Fruit fly (Drosophila melanogaster) whole organism, embryonic: ENCODE results near the gene CG13385.
A peak's percentile ranks its signal among the peaks of the same experiment; 100 is the strongest.

Source experiments
- Ada2b ChIP-seq: fragments of 200-800 bp; sonication (Bioruptor generic); IDR thresholded peaks from 2 replicates; pipeline ENCODE4 v1.3.6; 2022; ENCODE audit warnings: missing biosample characterization, missing genetic modification characterization
- B-H2 ChIP-seq: fragments of 200-800 bp; sonication (Bioruptor generic); optimal IDR thresholded peaks from 2 replicates; lab custom pipeline; 2018; ENCODE audit warnings: missing biosample characterization, mild to moderate bottlenecking, missing genetic modification characterization
- BtbVII ChIP-seq: fragments of 200-800 bp; sonication (Bioruptor generic); optimal IDR thresholded peaks from 3 replicates; lab custom pipeline; 2017; ENCODE audit warnings: missing biosample characterization, mild to moderate bottlenecking, missing genetic modification characterization
- CG10654 ChIP-seq: fragments of 200-800 bp; sonication (Bioruptor generic); optimal IDR thresholded peaks from 2 replicates; lab custom pipeline; 2016; ENCODE audit warnings: missing biosample characterization, missing genetic modification characterization
- CG12299 ChIP-seq: fragments of 200-800 bp; sonication (Bioruptor generic); optimal IDR thresholded peaks from 2 replicates; lab custom pipeline; 2018; ENCODE audit warnings: missing biosample characterization, mild to moderate bottlenecking, missing genetic modification characterization
- CG1233 ChIP-seq: fragments of 200-800 bp; sonication (Bioruptor generic); optimal IDR thresholded peaks from 4 replicates; lab custom pipeline; 2018; ENCODE audit warnings: missing biosample characterization, mild to moderate bottlenecking, missing genetic modification characterization
- CG13296 ChIP-seq: fragments of 200-800 bp; sonication (Bioruptor generic); optimal IDR thresholded peaks from 3 replicates; lab custom pipeline; 2018; ENCODE audit warnings: missing biosample characterization, mild to moderate bottlenecking, missing genetic modification characterization
- CG14014 ChIP-seq: fragments of 200-800 bp; sonication (Bioruptor generic); IDR thresholded peaks from 2 replicates; pipeline ENCODE4 v1.3.6; 2022; ENCODE audit warnings: missing biosample characterization, missing genetic modification characterization
- CG15011 ChIP-seq: fragments of 200-800 bp; sonication (Bioruptor generic); optimal IDR thresholded peaks from 3 replicates; lab custom pipeline; 2018; ENCODE audit warnings: missing biosample characterization, mild to moderate bottlenecking, missing genetic modification characterization
- CG15073 ChIP-seq: fragments of 200-800 bp; sonication (Bioruptor generic); optimal IDR thresholded peaks from 2 replicates; lab custom pipeline; 2016; ENCODE audit warnings: missing biosample characterization, missing genetic modification characterization
- CG17802 ChIP-seq: fragments of 200-800 bp; sonication (Bioruptor generic); optimal IDR thresholded peaks from 2 replicates; lab custom pipeline; 2018; ENCODE audit warnings: missing biosample characterization, mild to moderate bottlenecking, missing genetic modification characterization, moderate library complexity
- CG17829 ChIP-seq: fragments of 200-800 bp; optimal IDR thresholded peaks from 2 replicates; lab custom pipeline; 2019; ENCODE audit warnings: missing biosample characterization, mild to moderate bottlenecking, missing genetic modification characterization, moderate library complexity
- CG17912 ChIP-seq: fragments of 200-800 bp; sonication (Bioruptor generic); optimal IDR thresholded peaks from 2 replicates; lab custom pipeline; 2018; ENCODE audit warnings: missing biosample characterization, mild to moderate bottlenecking, missing genetic modification characterization
- CG2199 ChIP-seq: fragments of 200-800 bp; sonication (Bioruptor generic); IDR thresholded peaks from 3 replicates; pipeline ENCODE4 v1.3.6; 2022; ENCODE audit warnings: missing biosample characterization, missing genetic modification characterization
- CG2875 ChIP-seq: fragments of 200-800 bp; sonication (Bioruptor generic); optimal IDR thresholded peaks from 2 replicates; lab custom pipeline; 2017; ENCODE audit warnings: missing biosample characterization, mild to moderate bottlenecking, missing genetic modification characterization, missing genetic modification reagents
- CG31224 ChIP-seq: fragments of 200-800 bp; sonication (Bioruptor generic); IDR thresholded peaks from 2 replicates; pipeline ENCODE4 v1.3.6; 2022; ENCODE audit warnings: missing biosample characterization, missing genetic modification characterization
- CG32772 ChIP-seq: fragments of 200-800 bp; sonication (Bioruptor generic); IDR thresholded peaks from 2 replicates; pipeline ENCODE4 v1.3.6; 2022; ENCODE audit warnings: missing biosample characterization, missing genetic modification characterization
- CG33557 ChIP-seq: fragments of 200-800 bp; sonication (Bioruptor generic); optimal IDR thresholded peaks from 2 replicates; lab custom pipeline; 2019; ENCODE audit warnings: missing biosample characterization, mild to moderate bottlenecking, missing genetic modification characterization, moderate library complexity
- CG34422 ChIP-seq: fragments of 200-800 bp; sonication (Bioruptor generic); IDR thresholded peaks from 3 replicates; pipeline ENCODE4 v1.3.6; 2022; ENCODE audit warnings: missing biosample characterization, missing genetic modification characterization
- CG6854 ChIP-seq: fragments of 200-800 bp; sonication (Bioruptor generic); optimal IDR thresholded peaks from 3 replicates; lab custom pipeline; 2017; ENCODE audit warnings: missing biosample characterization, mild to moderate bottlenecking, missing genetic modification characterization
- CG7963 ChIP-seq: fragments of 200-800 bp; sonication (Bioruptor generic); IDR thresholded peaks from 3 replicates; pipeline ENCODE4 v1.3.6; 2022; ENCODE audit warnings: missing biosample characterization, missing genetic modification characterization; ENCODE audit not compliant: partially characterized antibody
- CG8478 ChIP-seq: fragments of >200 bp; optimal IDR thresholded peaks from 2 replicates; lab custom pipeline; 2018
- CG8944 ChIP-seq: fragments of 200-800 bp; sonication (Bioruptor generic); optimal IDR thresholded peaks from 3 replicates; lab custom pipeline; 2016; ENCODE audit warnings: missing biosample characterization, missing genetic modification characterization
- CTCF ChIP-seq: fragments of 200-800 bp; sonication (Bioruptor generic); optimal IDR thresholded peaks from 2 replicates; lab custom pipeline; 2017; ENCODE audit warnings: missing biosample characterization, mild to moderate bottlenecking, missing genetic modification characterization, moderate library complexity
- Doc2 ChIP-seq: fragments of 200-800 bp; sonication (Bioruptor generic); IDR thresholded peaks from 2 replicates; pipeline ENCODE4 v1.3.6; 2022; ENCODE audit warnings: missing biosample characterization, missing genetic modification characterization
- Dp ChIP-seq: fragments of 200-800 bp; sonication (Bioruptor generic); optimal IDR thresholded peaks from 2 replicates; lab custom pipeline; 2018; ENCODE audit warnings: missing biosample characterization, mild to moderate bottlenecking, missing genetic modification characterization, moderate library complexity
- Eip74EF ChIP-seq, 2 experiments: fragments of 200-800 bp in 1 of 2; fragments of >200 bp in 1 of 2; sonication (Bioruptor generic) in 1 of 2; optimal IDR thresholded peaks; 2 replicates each; lab custom pipeline; 2017 to 2019; ENCODE audit warnings: missing biosample characterization in 2 of 2, missing genetic modification characterization in 2 of 2, mild to moderate bottlenecking in 1 of 2, moderate library complexity in 1 of 2
- GATAe ChIP-seq: fragments of 200-800 bp; sonication (Bioruptor generic); conservative IDR thresholded peaks from 2 replicates; pipeline ENCODE4 v1.3.6; 2022; ENCODE audit warnings: missing biosample characterization, missing genetic modification characterization
- HHEX ChIP-seq: fragments of 200-800 bp; sonication (Bioruptor generic); optimal IDR thresholded peaks from 3 replicates; lab custom pipeline; 2017; ENCODE audit warnings: missing biosample characterization, mild to moderate bottlenecking, missing genetic modification characterization, missing genetic modification reagents
- Nf-YA ChIP-seq: fragments of 200-800 bp; sonication (Bioruptor generic); IDR thresholded peaks from 2 replicates; pipeline ENCODE4 v1.3.6; 2022; ENCODE audit warnings: missing biosample characterization, missing genetic modification characterization
- Opbp ChIP-seq: fragments of 200-800 bp; sonication (Bioruptor generic); IDR thresholded peaks from 3 replicates; pipeline ENCODE4 v1.3.6; 2022; ENCODE audit warnings: missing biosample characterization, missing genetic modification characterization; ENCODE audit not compliant: partially characterized antibody
- PHDP ChIP-seq: fragments of 200-800 bp; sonication (Bioruptor generic); optimal IDR thresholded peaks from 3 replicates; lab custom pipeline; 2018; ENCODE audit warnings: missing biosample characterization, mild to moderate bottlenecking, missing genetic modification characterization, moderate library complexity
- Scr ChIP-seq: fragments of 200-800 bp; sonication (Bioruptor generic); IDR thresholded peaks from 2 replicates; pipeline ENCODE4 v1.3.6; 2022; ENCODE audit warnings: missing biosample characterization, missing genetic modification characterization; ENCODE audit not compliant: partially characterized antibody
- Sin3A ChIP-seq: fragments of >200 bp; optimal IDR thresholded peaks from 2 replicates; lab custom pipeline; 2018
- Stat92E ChIP-seq, 3 experiments: fragments of >200 bp in 2 of 3; fragments of 200-800 bp in 1 of 3; sonication (Bioruptor generic) in 1 of 3; optimal IDR thresholded peaks; 2 replicates each; lab custom pipeline; 2017 to 2019; ENCODE audit warnings: missing biosample characterization in 3 of 3, missing genetic modification characterization in 3 of 3, mild to moderate bottlenecking in 1 of 3, moderate library complexity in 1 of 3
- YL-1 ChIP-seq: fragments of 200-800 bp; sonication (Bioruptor generic); optimal IDR thresholded peaks from 3 replicates; lab custom pipeline; 2017; ENCODE audit warnings: missing biosample characterization, mild to moderate bottlenecking, missing genetic modification characterization
- amos ChIP-seq: fragments of 200-800 bp; sonication (Bioruptor generic); IDR thresholded peaks from 2 replicates; pipeline ENCODE4 v1.3.6; 2022; ENCODE audit warnings: missing biosample characterization, missing genetic modification characterization; ENCODE audit not compliant: partially characterized antibody
- br ChIP-seq: fragments of >200 bp; optimal IDR thresholded peaks from 2 replicates; lab custom pipeline; 2017
- chif ChIP-seq, 2 experiments: fragments of 200-800 bp; sonication (Bioruptor generic); optimal IDR thresholded peaks; 3 replicates each; lab custom pipeline; 2016; ENCODE audit warnings: missing biosample characterization in 2 of 2, missing genetic modification characterization in 2 of 2
- disco-r ChIP-seq: fragments of 200-800 bp; sonication (Bioruptor generic); optimal IDR thresholded peaks from 2 replicates; lab custom pipeline; 2016; ENCODE audit warnings: missing biosample characterization, missing genetic modification characterization
- dm ChIP-seq: fragments of 200-800 bp; sonication (Bioruptor generic); optimal IDR thresholded peaks from 3 replicates; lab custom pipeline; 2016; ENCODE audit warnings: missing biosample characterization, missing genetic modification characterization
- dpn ChIP-seq, 2 experiments: fragments of 200-800 bp; sonication (Bioruptor generic); optimal IDR thresholded peaks; 3 replicates each; lab custom pipeline; 2016; ENCODE audit warnings: missing biosample characterization in 2 of 2, missing genetic modification characterization in 2 of 2
- gce ChIP-seq: fragments of 200-800 bp; sonication (Bioruptor generic); IDR thresholded peaks from 3 replicates; pipeline ENCODE4 v1.3.6; 2022; ENCODE audit warnings: missing biosample characterization, missing genetic modification characterization
- gt ChIP-seq: fragments of 200-800 bp; sonication (Bioruptor generic); IDR thresholded peaks from 2 replicates; pipeline ENCODE4 v1.3.6; 2022; ENCODE audit warnings: missing biosample characterization, missing genetic modification characterization
- ken ChIP-seq: fragments of 200-800 bp; sonication (Bioruptor generic); IDR thresholded peaks from 3 replicates; pipeline ENCODE4 v1.3.6; 2022; ENCODE audit warnings: missing biosample characterization, missing genetic modification characterization
- prd ChIP-seq, 3 experiments: fragments of >200 bp in 2 of 3; fragments of 200-800 bp in 1 of 3; sonication (Bioruptor generic) in 1 of 3; optimal IDR thresholded peaks in 2 of 3; IDR thresholded peaks in 1 of 3; 2 replicates in 2 of 3; 3 replicates in 1 of 3; pipeline versions ENCODE4 v1.3.6 to Lab custom; 2017 to 2022; ENCODE audit warnings: missing biosample characterization in 1 of 3, missing genetic modification characterization in 1 of 3
- tio ChIP-seq: fragments of 200-800 bp; sonication (Bioruptor generic); optimal IDR thresholded peaks from 2 replicates; lab custom pipeline; 2017; ENCODE audit warnings: missing biosample characterization, missing genetic modification characterization, inconsistent platforms
- ttk ChIP-seq: fragments of 200-800 bp; sonication (Bioruptor generic); IDR thresholded peaks from 2 replicates; pipeline ENCODE4 v2.1.2; 2022; ENCODE audit warnings: missing biosample characterization, missing genetic modification characterization
- tup ChIP-seq: fragments of 200-800 bp; sonication (Bioruptor generic); optimal IDR thresholded peaks from 2 replicates; lab custom pipeline; 2016; ENCODE audit warnings: missing biosample characterization, mild to moderate bottlenecking, missing genetic modification characterization, moderate library complexity

The CG13385 gene

DNA sequence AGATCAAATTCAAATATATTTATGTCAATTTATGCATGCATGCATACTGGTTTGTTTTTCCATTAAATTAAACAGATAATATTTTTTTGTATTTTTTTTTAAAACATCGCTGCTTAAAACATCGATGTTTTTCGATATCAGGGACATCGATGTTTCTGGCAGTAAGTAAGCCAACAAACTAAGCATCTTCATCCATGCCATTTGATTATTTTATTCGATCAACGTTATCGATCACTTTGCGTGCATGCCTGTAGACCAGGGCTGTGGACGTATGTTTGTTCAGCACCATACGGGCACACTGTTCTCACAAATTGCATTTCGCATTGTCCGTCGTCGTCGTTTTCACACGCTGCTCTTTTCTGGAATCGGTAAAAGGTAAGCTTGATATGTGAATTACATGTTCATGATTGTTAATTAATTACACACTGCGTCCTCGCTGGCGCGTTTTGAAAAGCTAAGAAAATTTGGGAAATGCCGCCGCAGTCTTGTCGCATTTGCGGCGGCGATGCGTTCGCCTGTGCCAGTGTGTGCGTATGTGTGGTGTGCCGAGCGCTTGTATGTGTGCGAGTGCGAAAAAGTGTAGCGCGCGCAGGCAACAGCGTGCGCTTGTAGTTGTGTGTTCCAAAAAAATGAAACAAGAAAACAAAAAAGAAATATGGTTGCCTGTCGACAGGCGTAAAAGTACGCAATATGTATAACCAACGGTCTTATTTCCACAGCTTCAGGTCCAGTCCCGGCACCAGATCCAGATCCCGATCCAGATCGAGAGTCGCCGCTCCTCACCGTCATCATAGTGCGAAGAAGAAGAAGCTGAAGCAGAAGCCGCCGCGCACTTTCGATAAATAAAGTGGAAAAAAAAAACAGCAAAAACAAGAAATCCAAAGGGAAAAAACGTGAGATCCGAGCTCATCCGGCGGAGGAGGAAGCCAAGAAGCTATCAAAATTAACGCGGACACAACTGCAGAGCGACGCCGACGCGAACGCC lies 7.1 kb downstream of the CG13385 start, which contains the start of gene emb (continued):
- no peak for TF ChIP-seq Eip74EF (GFP tag; optimal IDR thresholded peaks at IDR 0.05; lab: Kevin White, UChicago)
- peak; percentile 94 for TF ChIP-seq amos (GFP tag; lab: Robert Waterston, UW)
- peak; percentile 64 for TF ChIP-seq B-H2 (GFP tag; lab: Kevin White, UChicago)
- no peak for TF ChIP-seq CG12299
- peak; percentile 85 for TF ChIP-seq YL-1 (GFP tag; lab: Kevin White, UChicago)
- TF ChIP-seq CG17802 (tag; lab: Kevin White, UChicago) = peak; percentile 40
- TF ChIP-seq Stat92E (GFP tag; optimal IDR thresholded peaks at IDR 0.05; lab: Kevin White, UChicago) = no peak
- TF ChIP-seq CG15011 (GFP tag; lab: Kevin White, UChicago) = no peak
- TF ChIP-seq HHEX (GFP tag; lab: Kevin White, UChicago) = no peak
- peak; percentile 34 for TF ChIP-seq disco-r (GFP tag; lab: Kevin White, UChicago)
- peak; percentile 82 for TF ChIP-seq Sin3A (lab: Kevin White, UChicago)
- no peak for TF ChIP-seq br
- no peak for TF ChIP-seq Ada2b
- no peak for TF ChIP-seq tio (GFP tag; lab: Kevin White, UChicago)
- TF ChIP-seq CG10654 (GFP tag; lab: Kevin White, UChicago) = peak; percentile 7
- peak; percentile 85 for TF ChIP-seq CG8478 (lab: Kevin White, UChicago)
- no peak for TF ChIP-seq prd (optimal IDR thresholded peaks at IDR 0.05; lab: Kevin White, UChicago)
- peak; percentile 31; the same call in 1 of the 3 replicates for TF ChIP-seq prd (GFP tag; IDR thresholded peaks at IDR 0.05; lab: Robert Waterston, UW)
- peak; percentile 79; the same call in 1 of the 3 replicates for TF ChIP-seq CG34422
- TF ChIP-seq dpn (GFP tag; optimal IDR thresholded peaks at IDR 0.05; lab: Kevin White, UChicago) = peak; percentile 36 to 50
- TF ChIP-seq BtbVII (GFP tag; lab: Kevin White, UChicago) = no peak
- peak; percentile 94 for TF ChIP-seq Scr (GFP tag; lab: Robert Waterston, UW)
- 0 out of 2 replicates have a peak, but pooled peaks have one; percentile 19 for TF ChIP-seq CG14014 (GFP tag; lab: Robert Waterston, UW)
- no peak for TF ChIP-seq CG31224 (GFP tag; lab: Robert Waterston, UW)
- no peak for TF ChIP-seq tup (GFP tag; lab: Kevin White, UChicago)
- TF ChIP-seq CTCF (GFP tag; lab: Kevin White, UChicago) = no peak
- TF ChIP-seq GATAe = no peak
- TF ChIP-seq ttk (GFP tag; lab: Robert Waterston, UW) = no peak
- no peak for TF ChIP-seq CG32772 (GFP tag; lab: Robert Waterston, UW)
- TF ChIP-seq chif (GFP tag; optimal IDR thresholded peaks at IDR 0.05; lab: Kevin White, UChicago) = peak; percentile 47 to 52
- no peak for TF ChIP-seq ken (GFP tag; lab: Robert Waterston, UW)
- no peak for TF ChIP-seq CG2199 (GFP tag; lab: Robert Waterston, UW)
- no peak for TF ChIP-seq CG6854
- no peak for TF ChIP-seq CG33557 (GFP tag; lab: Kevin White, UChicago)
- TF ChIP-seq gt = no peak
- no peak for TF ChIP-seq gce (GFP tag; lab: Robert Waterston, UW)
- no peak for TF ChIP-seq CG2875 (GFP tag; lab: Kevin White, UChicago)
- TF ChIP-seq CG17829 (tag; lab: Kevin White, UChicago) = peak; percentile 71
- peak; percentile 65 for TF ChIP-seq Dp (GFP tag; lab: Kevin White, UChicago)
- peak; percentile 83 for TF ChIP-seq dm (GFP tag; lab: Kevin White, UChicago)
- TF ChIP-seq CG17912 (GFP tag; lab: Kevin White, UChicago) = no peak
- TF ChIP-seq Opbp = peak; percentile 96
- no peak for TF ChIP-seq Nf-YA (GFP tag; lab: Robert Waterston, UW)
- peak; percentile 99 for TF ChIP-seq CG7963 (GFP tag; lab: Robert Waterston, UW)
- TF ChIP-seq CG1233 (GFP tag; lab: Kevin White, UChicago) = peak; percentile 40
- no peak for TF ChIP-seq Doc2 (GFP tag; lab: Robert Waterston, UW)
- TF ChIP-seq CG8944 (GFP tag; lab: Kevin White, UChicago) = no peak
- no peak for TF ChIP-seq PHDP (tag; lab: Kevin White, UChicago)
- no peak for TF ChIP-seq CG13296
- no peak for TF ChIP-seq CG15073
